Worm (Caenorhabditis elegans) whole organism, L4/young adult: ENCODE data around the gene Y7A5A.5.

Experiments used
- W03F9.2 ChIP-seq: fragments of 150-350 bp; optimal IDR thresholded peaks from 2 replicates; lab custom pipeline; 2014; ENCODE audit warnings: missing biosample characterization, missing genetic modification characterization
- dao-5 ChIP-seq: sonication (generic microtip); optimal IDR thresholded peaks from 2 replicates; lab custom pipeline; 2016; ENCODE audit warnings: missing genotype, missing genetic modification characterization, moderate library complexity, missing compliant biosample characterization
- him-1 ChIP-seq: sonication (generic microtip); optimal IDR thresholded peaks from 2 replicates; lab custom pipeline; 2016; ENCODE audit warnings: missing genotype, missing genetic modification reagents, missing genetic modification characterization, missing compliant biosample characterization

Gene Y7A5A.5

DNA sequence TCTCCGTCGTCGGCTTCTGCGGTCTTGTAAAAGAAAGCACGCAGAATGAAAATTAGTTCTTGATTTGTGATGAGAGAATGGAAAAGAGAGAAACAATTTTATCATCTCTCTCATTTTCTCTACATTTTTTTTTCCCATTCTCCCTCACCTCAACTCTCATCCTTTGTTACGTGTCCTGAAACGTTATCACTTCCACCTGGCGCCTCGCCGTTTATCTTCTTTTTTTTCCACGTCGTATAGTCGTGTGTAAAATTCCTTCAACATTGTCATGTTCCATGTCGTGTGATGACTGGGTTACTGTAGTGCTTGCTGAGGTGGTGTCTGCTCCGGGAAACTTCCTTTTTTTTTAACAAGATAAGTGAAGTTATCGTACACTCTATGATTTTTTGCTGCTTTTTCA is 7.1 kb downstream of the Y7A5A.5 start:
- TF ChIP-seq dao-5 = no peak
- TF ChIP-seq him-1 (tag; lab: Kevin White, UChicago) = no peak

- TF ChIP-seq dao-5 (no peak), W03F9.2 (no peak), him-1 (tag; lab: Kevin White, UChicago) (no peak)
Observed at ce11 chrX:15773262-15773908, 13.2 kb downstream of the Y7A5A.5 start, which contains the start of gene Y7A5A.13. Y7A5A.13 (plus strand) TSS chrX:15773858.

- no peak for TF ChIP-seq him-1 (tag; lab: Kevin White, UChicago)
- TF ChIP-seq W03F9.2 = no peak
- no peak for TF ChIP-seq dao-5
Observed at ce11 chrX:15772674-15773073, 14.0 kb downstream of the Y7A5A.5 start, which contains the start of gene Y7A5A.2. Y7A5A.2 (minus strand) TSS chrX:15772735.

DNA sequence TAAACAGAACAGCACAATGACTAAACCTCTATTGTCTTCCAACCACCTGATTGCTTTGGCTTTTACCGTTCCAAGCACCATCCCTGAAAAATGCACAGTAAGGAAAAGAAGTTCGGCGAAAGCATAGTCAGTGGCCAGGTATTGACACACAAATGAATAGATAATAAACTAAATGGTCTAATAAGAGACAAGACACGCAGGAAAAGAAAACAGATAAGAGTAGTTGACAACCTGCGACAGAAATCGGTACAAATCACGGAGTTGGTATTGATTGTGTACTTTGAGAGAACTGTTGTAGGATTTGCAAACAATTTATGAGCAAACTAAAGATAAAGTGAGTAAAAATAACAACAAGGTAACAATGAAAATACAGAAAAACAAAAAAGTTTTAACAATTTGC is 15.2 kb downstream of the Y7A5A.5 start, which contains the start of gene Y7A5A.1:
Gene Y7A5A.1, minus strand, starts transcription at position 83 of the 400 bp plus-strand sequence.
- TF ChIP-seq him-1 (tag; lab: Kevin White, UChicago) = no peak
- TF ChIP-seq W03F9.2 = no peak
- TF ChIP-seq dao-5 = no peak

- TF ChIP-seq dao-5 (no peak), W03F9.2 (no peak), him-1 (tag; lab: Kevin White, UChicago) (no peak)
Observed at ce11 chrX:15770787-15771186, 15.8 kb downstream of the Y7A5A.5 start.

DNA sequence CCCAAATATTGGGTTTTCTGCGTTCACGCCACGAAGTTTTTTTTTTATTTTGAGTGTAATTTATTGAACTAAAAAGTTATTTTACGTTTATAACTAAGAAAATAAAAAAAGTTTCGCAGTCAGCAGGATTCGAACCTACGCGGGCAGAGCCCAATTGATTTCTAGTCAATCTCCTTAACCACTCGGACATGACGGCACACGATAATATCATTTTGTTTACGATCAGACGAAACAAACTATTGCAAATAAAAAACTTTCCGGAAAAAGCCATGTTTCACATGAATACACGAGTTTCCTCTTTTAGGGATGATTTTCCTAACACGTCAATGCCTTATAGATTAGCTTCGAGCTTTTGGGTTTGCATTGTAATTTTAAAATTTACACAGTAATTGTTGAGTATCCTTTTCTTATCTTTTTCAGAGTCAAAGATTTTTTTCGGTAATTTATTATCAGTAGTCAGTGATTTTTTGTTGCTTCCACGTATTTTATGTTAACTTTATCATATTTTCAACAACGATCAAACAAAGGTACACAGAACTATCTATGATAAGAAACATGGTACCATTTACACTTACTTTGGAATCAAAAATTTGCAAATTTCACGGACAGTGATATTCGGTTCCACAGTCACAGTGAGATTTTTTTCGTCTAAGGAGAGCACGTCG is 16.6 kb downstream of the Y7A5A.5 start:
- TF ChIP-seq W03F9.2 (no peak), dao-5 (no peak), him-1 (tag; lab: Kevin White, UChicago) (no peak)

DNA sequence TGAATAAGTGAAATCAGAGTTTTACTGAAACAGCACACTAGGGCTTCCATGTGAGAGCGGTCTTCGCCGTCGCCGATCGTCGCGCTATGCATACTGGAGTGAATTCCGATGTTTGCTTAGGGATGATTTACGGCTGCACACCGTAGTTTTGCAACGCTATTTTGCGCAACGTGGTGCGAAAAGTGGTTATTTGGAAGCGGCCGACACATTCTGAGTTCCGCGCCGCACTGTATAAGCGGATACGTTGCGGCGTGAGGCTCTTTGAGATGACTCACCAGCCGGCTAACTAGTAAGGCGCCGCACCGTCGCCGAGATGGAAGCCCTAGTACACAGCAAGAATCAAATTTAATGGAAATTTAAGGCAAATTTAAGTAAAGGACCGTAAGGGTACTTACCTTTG is 18.1 kb downstream of the Y7A5A.5 start:
- TF ChIP-seq W03F9.2 (no peak), dao-5 (no peak)

- TF ChIP-seq dao-5 = no peak
- TF ChIP-seq W03F9.2 = no peak
- TF ChIP-seq him-1 (tag; lab: Kevin White, UChicago) = no peak
Observed at ce11 chrX:15766861-15767260, 19.8 kb downstream of the Y7A5A.5 start.

DNA sequence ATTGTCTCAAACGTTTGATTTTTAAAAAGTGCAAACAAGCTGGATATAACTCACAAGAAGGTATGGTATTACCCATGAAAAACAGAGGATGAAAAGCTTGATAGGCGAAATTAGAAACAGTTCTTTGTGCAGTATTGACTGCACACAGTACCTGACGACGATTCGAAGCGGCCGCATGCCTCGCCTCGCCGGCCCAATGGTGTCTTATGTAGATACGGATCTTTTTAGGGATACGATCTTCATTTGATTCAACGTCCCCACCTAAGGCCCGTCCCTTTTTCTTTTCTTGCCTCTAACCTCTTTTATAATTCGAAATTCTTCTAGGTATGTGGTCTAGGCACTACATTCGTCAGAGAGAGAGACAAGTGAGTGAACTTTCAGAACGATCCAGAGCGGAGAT is 20.5 kb downstream of the Y7A5A.5 start, which contains the start of gene bus-17:
Gene bus-17, minus strand, starts transcription at position 208 of the 400 bp plus-strand sequence.
- TF ChIP-seq him-1 (tag; lab: Kevin White, UChicago) (no peak), W03F9.2 (no peak), dao-5 (no peak)

DNA sequence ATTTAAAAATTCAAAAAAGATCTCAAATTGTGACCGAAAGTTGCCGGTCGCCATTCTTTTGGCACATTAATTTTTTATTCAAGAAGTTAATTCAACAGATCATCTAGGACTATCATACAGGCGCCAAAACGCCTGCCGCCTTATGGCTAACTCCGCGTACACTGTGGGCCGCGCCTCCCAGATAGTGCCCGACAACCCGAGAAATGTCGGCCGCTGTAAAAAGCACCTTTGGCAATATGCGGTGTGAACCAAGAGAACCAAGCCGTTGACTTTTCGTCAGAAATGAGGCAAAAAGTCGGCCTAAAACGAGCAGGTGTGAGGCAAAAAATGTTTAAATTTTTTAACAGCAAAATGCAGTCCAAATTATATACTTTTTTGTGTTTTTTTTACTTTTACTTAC is 27.4 kb downstream of the Y7A5A.5 start:
- TF ChIP-seq W03F9.2 = no peak
- TF ChIP-seq him-1 (tag; lab: Kevin White, UChicago) = no peak

ce11 chrX:15757169-15757568 is 29.5 kb downstream of the Y7A5A.5 start, which contains the start of gene wrt-4:
wrt-4 (minus strand) TSS chrX:15757269.
- no peak for TF ChIP-seq W03F9.2
- TF ChIP-seq dao-5 = no peak
- TF ChIP-seq him-1 (tag; lab: Kevin White, UChicago) = no peak

DNA sequence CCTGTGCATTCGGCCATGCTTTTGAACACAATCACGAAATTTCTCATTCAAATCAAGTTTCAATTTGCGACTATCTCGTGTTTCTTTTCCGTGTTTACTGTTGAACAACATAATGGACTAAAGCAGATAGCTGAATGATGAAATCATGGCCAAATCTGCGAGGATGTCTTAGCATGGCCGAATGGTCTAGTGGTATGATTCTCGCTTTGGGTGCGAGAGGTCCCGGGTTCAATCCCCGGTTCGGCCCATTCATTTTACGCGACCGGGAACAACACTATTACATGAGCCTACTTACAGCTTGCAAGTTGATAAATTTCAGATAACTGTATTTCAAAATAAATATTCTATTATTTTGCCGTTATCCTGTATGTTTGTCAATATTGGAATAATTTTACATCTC is 35.4 kb downstream of the Y7A5A.5 start:
- TF ChIP-seq W03F9.2 (no peak), him-1 (tag; lab: Kevin White, UChicago) (no peak), dao-5 (no peak)

- no peak for TF ChIP-seq W03F9.2
- no peak for TF ChIP-seq him-1 (tag; lab: Kevin White, UChicago)
- TF ChIP-seq dao-5 = no peak
Observed at ce11 chrX:15747814-15748213, 38.8 kb downstream of the Y7A5A.5 start.

DNA sequence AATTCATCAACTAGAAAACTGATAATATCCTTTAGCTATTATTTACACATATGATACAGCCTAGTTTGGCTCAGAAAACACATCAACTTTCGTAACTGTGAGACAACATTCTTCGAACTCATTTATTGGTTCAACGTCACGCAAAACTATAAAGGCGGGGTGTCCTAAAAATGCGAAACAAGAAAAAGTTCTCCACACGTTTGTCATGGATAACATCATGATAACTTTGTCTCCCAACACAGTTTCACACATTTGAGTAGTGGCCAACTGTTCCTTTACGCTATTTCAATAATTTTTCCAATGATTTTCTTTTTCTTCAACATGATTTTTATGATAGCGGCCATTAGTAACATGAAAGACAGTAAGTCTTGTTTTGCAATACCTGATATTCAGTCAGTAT is 39.9 kb downstream of the Y7A5A.5 start, which contains the start of gene srxa-9:
Gene srxa-9, plus strand, starts transcription at position 301 of the 400 bp plus-strand sequence.
- TF ChIP-seq dao-5 = no peak
- TF ChIP-seq him-1 (tag; lab: Kevin White, UChicago) = no peak
- TF ChIP-seq W03F9.2 = no peak

DNA sequence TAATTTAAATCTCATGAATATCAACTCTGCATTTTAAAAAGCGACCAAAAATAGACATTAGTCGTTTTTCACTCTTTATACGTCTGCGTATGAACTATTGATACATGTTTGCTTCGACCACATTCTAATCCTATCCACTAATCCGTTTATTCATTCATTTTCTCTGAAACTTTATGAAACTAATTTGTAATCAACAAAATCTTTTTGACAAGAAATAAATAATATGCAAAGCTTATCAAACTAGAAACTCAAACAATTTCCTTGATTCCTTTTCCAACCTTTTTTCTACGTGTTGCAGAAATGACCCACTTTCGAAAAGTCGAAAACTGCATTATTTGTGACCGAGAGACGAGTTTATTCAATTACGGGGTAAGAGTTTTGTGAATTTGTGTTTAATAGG is 44.3 kb downstream of the Y7A5A.5 start, which contains the start of gene nhr-255:
Gene nhr-255, plus strand, starts transcription at position 301 of the 400 bp plus-strand sequence.
- no peak for TF ChIP-seq him-1 (tag; lab: Kevin White, UChicago)
- no peak for TF ChIP-seq W03F9.2
- no peak for TF ChIP-seq dao-5
